Worm (Caenorhabditis elegans) whole organism, late embryonic: Measurements from ENCODE around the gene delm-1.

ENCODE experiments used
- C08G9.2 ChIP-seq: sonication (generic microtip); optimal IDR thresholded peaks from 2 replicates; lab custom pipeline; 2016; ENCODE audit warnings: mild to moderate bottlenecking, missing genetic modification characterization, moderate library complexity, missing compliant biosample characterization
- K02D7.2 ChIP-seq: sonication (generic microtip); optimal IDR thresholded peaks from 2 replicates; lab custom pipeline; 2017; ENCODE audit warnings: mild to moderate bottlenecking, missing genetic modification characterization, missing compliant biosample characterization
- K09A11.1 ChIP-seq: sonication (generic microtip); optimal IDR thresholded peaks from 2 replicates; lab custom pipeline; 2017; ENCODE audit warnings: antibody characterized with exemption, mild to moderate bottlenecking, missing genetic modification characterization, missing compliant biosample characterization; ENCODE audit not compliant: insufficient read depth
- ahr-1 ChIP-seq: sonication (generic microtip); optimal IDR thresholded peaks from 2 replicates; lab custom pipeline; 2016; ENCODE audit warnings: missing genetic modification characterization, missing compliant biosample characterization
- ceh-19 ChIP-seq: fragments of 200-800 bp; sonication (Bioruptor generic); optimal IDR thresholded peaks from 2 replicates; lab custom pipeline; 2018; ENCODE audit warnings: mild to moderate bottlenecking, missing genetic modification characterization, missing compliant biosample characterization
- ceh-2 ChIP-seq: sonication (generic microtip); optimal IDR thresholded peaks from 2 replicates; lab custom pipeline; 2016; ENCODE audit warnings: missing genotype, missing genetic modification characterization, missing compliant biosample characterization
- ceh-22 ChIP-seq: sonication (generic microtip); optimal IDR thresholded peaks from 2 replicates; lab custom pipeline; 2017; ENCODE audit warnings: missing biosample characterization, missing genetic modification characterization
- ceh-24 ChIP-seq: sonication (generic microtip); optimal IDR thresholded peaks from 2 replicates; lab custom pipeline; 2016; ENCODE audit warnings: mild to moderate bottlenecking, missing genetic modification characterization, missing compliant biosample characterization
- ceh-30 ChIP-seq: fragments of 150-350 bp; optimal IDR thresholded peaks from 2 replicates; lab custom pipeline; 2014; ENCODE audit warnings: missing biosample characterization, missing genetic modification characterization
- ceh-31 ChIP-seq: sonication (generic microtip); optimal IDR thresholded peaks from 2 replicates; lab custom pipeline; 2016; ENCODE audit warnings: missing genetic modification characterization, missing compliant biosample characterization
- ceh-45 ChIP-seq: fragments of 200-800 bp; sonication (Bioruptor generic); IDR thresholded peaks from 2 replicates; pipeline ENCODE4 v1.3.6; 2022; ENCODE audit warnings: missing genetic modification reagents, missing genetic modification characterization, missing compliant biosample characterization
- ceh-6 ChIP-seq: fragments of 200-800 bp; sonication (Bioruptor generic); optimal IDR thresholded peaks from 2 replicates; lab custom pipeline; 2018; ENCODE audit warnings: mild to moderate bottlenecking, missing genetic modification characterization, missing compliant biosample characterization
- fax-1 ChIP-seq: sonication (generic microtip); optimal IDR thresholded peaks from 2 replicates; lab custom pipeline; 2016; ENCODE audit warnings: missing genotype, missing genetic modification characterization, missing compliant biosample characterization
- gmeb-2 ChIP-seq: sonication (generic microtip); optimal IDR thresholded peaks from 2 replicates; lab custom pipeline; 2016; ENCODE audit warnings: missing genetic modification characterization, inconsistent platforms, missing compliant biosample characterization
- hlh-13 ChIP-seq: fragments of 200-800 bp; sonication (Bioruptor generic); optimal IDR thresholded peaks from 2 replicates; lab custom pipeline; 2018; ENCODE audit warnings: mild to moderate bottlenecking, missing genetic modification characterization, missing compliant biosample characterization
- hlh-30 ChIP-seq: sonication (generic microtip); optimal IDR thresholded peaks from 2 replicates; lab custom pipeline; 2017; ENCODE audit warnings: antibody characterized with exemption, missing genetic modification characterization, missing compliant biosample characterization; ENCODE audit not compliant: insufficient read depth
- hlh-6 ChIP-seq: sonication (generic microtip); optimal IDR thresholded peaks from 2 replicates; lab custom pipeline; 2016; ENCODE audit warnings: missing genotype, missing genetic modification characterization, missing compliant biosample characterization
- mec-3 ChIP-seq: sonication (generic microtip); optimal IDR thresholded peaks from 2 replicates; lab custom pipeline; 2016; ENCODE audit warnings: borderline replicate concordance, missing genetic modification characterization, missing compliant biosample characterization
- odd-2 ChIP-seq: sonication (generic microtip); optimal IDR thresholded peaks from 2 replicates; lab custom pipeline; 2017; ENCODE audit warnings: antibody characterized with exemption, mild to moderate bottlenecking, missing genetic modification characterization, missing compliant biosample characterization
- pat-9 ChIP-seq: fragments of 200-800 bp; sonication (Bioruptor generic); optimal IDR thresholded peaks from 2 replicates; lab custom pipeline; 2018; ENCODE audit warnings: mild to moderate bottlenecking, missing genetic modification characterization, moderate library complexity, missing compliant biosample characterization
- ref-2 ChIP-seq: sonication (generic microtip); optimal IDR thresholded peaks from 2 replicates; lab custom pipeline; 2016; ENCODE audit warnings: missing genetic modification characterization, missing compliant biosample characterization
- rnt-1 ChIP-seq: sonication (generic microtip); optimal IDR thresholded peaks from 2 replicates; lab custom pipeline; 2016; ENCODE audit warnings: missing genetic modification characterization, missing compliant biosample characterization
- sdc-2 ChIP-seq: sonication (generic microtip); optimal IDR thresholded peaks from 2 replicates; lab custom pipeline; 2016; ENCODE audit warnings: missing genotype, missing genetic modification characterization, missing compliant biosample characterization
- sox-2 ChIP-seq: fragments of 200-800 bp; sonication (Bioruptor generic); IDR thresholded peaks from 2 replicates; pipeline ENCODE4 v1.3.6; 2022; ENCODE audit warnings: missing genetic modification reagents, missing genetic modification characterization, missing compliant biosample characterization
- sox-4 ChIP-seq: sonication (generic microtip); optimal IDR thresholded peaks from 2 replicates; lab custom pipeline; 2017; ENCODE audit warnings: mild to moderate bottlenecking, missing genetic modification characterization, inconsistent platforms, missing compliant biosample characterization
- syd-9 ChIP-seq: sonication (generic microtip); optimal IDR thresholded peaks from 2 replicates; lab custom pipeline; 2016; ENCODE audit warnings: mild to moderate bottlenecking, missing genetic modification characterization, moderate library complexity, missing compliant biosample characterization
- tbx-7 ChIP-seq: sonication (generic microtip); optimal IDR thresholded peaks from 2 replicates; lab custom pipeline; 2016; ENCODE audit warnings: missing genotype, missing genetic modification characterization, missing compliant biosample characterization
- ttx-3 ChIP-seq: sonication (generic microtip); optimal IDR thresholded peaks from 2 replicates; lab custom pipeline; 2016; ENCODE audit warnings: missing genetic modification reagents, missing genetic modification characterization, missing compliant biosample characterization
- unc-3 ChIP-seq, 2 experiments: fragments of 200-800 bp in 1 of 2; sonication (Bioruptor generic) in 1 of 2; sonication (generic microtip) in 1 of 2; conservative IDR thresholded peaks in 1 of 2; optimal IDR thresholded peaks in 1 of 2; 2 replicates each; pipeline versions ENCODE4 v1.3.6 to Lab custom; 2016 to 2022; ENCODE audit warnings: missing compliant biosample characterization in 2 of 2, missing genetic modification characterization in 2 of 2, missing genetic modification reagents in 1 of 2
- unc-42 ChIP-seq: sonication (generic microtip); optimal IDR thresholded peaks from 2 replicates; lab custom pipeline; 2016; ENCODE audit warnings: missing genotype, missing genetic modification characterization, missing compliant biosample characterization
- unc-55 ChIP-seq: sonication (generic microtip); optimal IDR thresholded peaks from 2 replicates; lab custom pipeline; 2017; ENCODE audit warnings: missing biosample characterization, missing genetic modification reagents, missing genetic modification characterization
- unc-86 ChIP-seq: sonication (generic microtip); optimal IDR thresholded peaks from 2 replicates; lab custom pipeline; 2016; ENCODE audit warnings: missing genetic modification characterization, missing compliant biosample characterization

Gene delm-1

ce11 chrIV:9107464-9107863 lies 27.8 kb downstream of the delm-1 start (continued):
- TF ChIP-seq ceh-30 (tag; lab: Kevin White, UChicago) (no peak), sox-4 (tag; lab: Kevin White, UChicago) (no peak), mec-3 (no peak), ceh-31 (tag; lab: Kevin White, UChicago) (peak; percentile 41), ref-2 (tag; lab: Kevin White, UChicago) (no peak), ttx-3 (tag; lab: Kevin White, UChicago) (no peak), fax-1 (tag; lab: Kevin White, UChicago) (no peak), unc-55 (GFP tag; lab: Kevin White, UChicago) (peak; percentile 72), ceh-45 (GFP tag; lab: Robert Waterston, UW) (no peak), sox-2 (GFP tag; lab: Robert Waterston, UW) (peak; percentile 11; the same call in 1 of the 2 replicates), tbx-7 (no peak), ceh-19 (GFP tag; lab: Kevin White, UChicago) (no peak), C08G9.2 (tag; lab: Kevin White, UChicago) (no peak), sdc-2 (tag; lab: Kevin White, UChicago) (no peak), gmeb-2 (no peak), unc-3 (GFP tag; conservative IDR thresholded peaks at IDR 0.05; lab: Robert Waterston, UW) (no peak), unc-3 (tag; optimal IDR thresholded peaks at IDR 0.05; lab: Kevin White, UChicago) (no peak)

- TF ChIP-seq pat-9 (tag; lab: Kevin White, UChicago) (no peak), ceh-31 (tag; lab: Kevin White, UChicago) (no peak), ttx-3 (tag; lab: Kevin White, UChicago) (no peak), ceh-22 (tag; lab: Kevin White, UChicago) (no peak), hlh-30 (tag; lab: Kevin White, UChicago) (no peak), unc-86 (tag; lab: Kevin White, UChicago) (no peak), ceh-45 (GFP tag; lab: Robert Waterston, UW) (no peak), ceh-6 (GFP tag; lab: Kevin White, UChicago) (no peak), unc-55 (GFP tag; lab: Kevin White, UChicago) (no peak), ceh-2 (no peak), hlh-13 (no peak), K02D7.2 (tag; lab: Kevin White, UChicago) (no peak), unc-3 (GFP tag; conservative IDR thresholded peaks at IDR 0.05; lab: Robert Waterston, UW) (no peak), unc-3 (tag; optimal IDR thresholded peaks at IDR 0.05; lab: Kevin White, UChicago) (no peak), unc-42 (tag; lab: Kevin White, UChicago) (no peak)
Observed at ce11 chrIV:9104071-9105016, 30.9 kb downstream of the delm-1 start, which contains the start of the genes C01F6.14 and fem-3. Gene C01F6.14, minus strand, starts transcription at chrIV:9104121. Gene fem-3, plus strand, starts transcription at chrIV:9104966.

ce11 chrIV:9100835-9101234 lies 34.4 kb downstream of the delm-1 start:
- TF ChIP-seq syd-9 (tag; lab: Kevin White, UChicago) (no peak), hlh-6 (tag; lab: Kevin White, UChicago) (no peak), K09A11.1 (tag; lab: Kevin White, UChicago) (no peak), ahr-1 (tag; lab: Kevin White, UChicago) (no peak), odd-2 (tag; lab: Kevin White, UChicago) (no peak), K02D7.2 (tag; lab: Kevin White, UChicago) (no peak)
- TF ChIP-seq, all 69 proteins: peak for 0

- TF ChIP-seq rnt-1 (tag; lab: Kevin White, UChicago) (no peak), ceh-24 (tag; lab: Kevin White, UChicago) (no peak)
Observed at ce11 chrIV:9098942-9099341, 36.3 kb downstream of the delm-1 start, which contains the start of gene gldi-10. Gene gldi-10, plus strand, starts transcription at chrIV:9099242.
